Worm (Caenorhabditis elegans) whole organism, young adult: ENCODE measurements around the gene pcrg-1.

Source experiments
- ama-1 ChIP-seq, 3 experiments: fragments of 150-350 bp in 1 of 3; sonication (generic microtip) in 2 of 3; optimal IDR thresholded peaks; 2 replicates each; lab custom pipeline; 2014 to 2018; ENCODE audit warnings: missing biosample characterization in 2 of 3, missing genetic modification characterization in 2 of 3, missing genetic modification reagents in 2 of 3
- nhr-27 ChIP-seq: fragments of 200-800 bp; sonication (Bioruptor generic); optimal IDR thresholded peaks from 2 replicates; lab custom pipeline; 2018; ENCODE audit warnings: mild to moderate bottlenecking, missing genetic modification characterization, moderate library complexity, missing compliant biosample characterization

ce11 chrII:7239705-7240104 lies 39.4 kb downstream of the pcrg-1 start:
- TF ChIP-seq nhr-27 (no peak), ama-1 (optimal IDR thresholded peaks at IDR 0.05; lab: Kevin White, UChicago) (no peak), ama-1 (GFP tag; optimal IDR thresholded peaks at IDR 0.05; lab: Kevin White, UChicago) (no peak)
